Worm (Caenorhabditis elegans) whole organism, L4/young adult: Measurements from ENCODE around the gene cyp-13B1.
A peak's percentile ranks its signal among the peaks of the same experiment; 100 is the strongest.
"Not testable (repeated sequence)": the region's sequence is repeated elsewhere in the genome, so short reads cannot be mapped to it uniquely, and the experiment has no call there.

Experiments used
- W03F9.2 ChIP-seq: fragments of 150-350 bp; optimal IDR thresholded peaks from 2 replicates; lab custom pipeline; 2014; ENCODE audit warnings: missing biosample characterization, missing genetic modification characterization
- dao-5 ChIP-seq: sonication (generic microtip); optimal IDR thresholded peaks from 2 replicates; lab custom pipeline; 2016; ENCODE audit warnings: missing genotype, missing genetic modification characterization, moderate library complexity, missing compliant biosample characterization
- him-1 ChIP-seq: sonication (generic microtip); optimal IDR thresholded peaks from 2 replicates; lab custom pipeline; 2016; ENCODE audit warnings: missing genotype, missing genetic modification reagents, missing genetic modification characterization, missing compliant biosample characterization

The cyp-13B1 gene

DNA sequence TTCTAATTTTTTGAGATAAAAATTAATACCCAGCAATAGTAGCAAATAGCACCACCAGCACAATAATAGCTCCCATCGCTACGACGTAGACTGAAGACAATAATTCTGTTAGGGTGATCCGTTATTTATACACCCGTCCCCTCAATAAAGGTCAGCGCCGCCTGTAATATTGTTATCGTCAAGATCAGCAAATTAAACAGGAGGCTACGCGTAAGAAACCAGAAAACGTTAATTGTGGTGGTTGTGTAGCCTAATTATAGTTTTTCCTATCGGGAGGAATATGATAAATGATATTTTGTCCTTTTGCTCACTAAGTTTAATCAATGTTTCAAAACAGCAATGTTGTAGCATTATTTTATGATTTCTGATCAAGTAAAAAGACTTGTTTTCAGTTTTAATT is at the start of gene cyp-13B1, which contains the start of gene C29F7.1:
Gene cyp-13B1 (minus strand): TSS at position 101 of the 400 bp plus-strand sequence.
Gene C29F7.1 (plus strand): TSS at position 394 of the 400 bp plus-strand sequence.
- TF ChIP-seq dao-5: no peak
- no peak for TF ChIP-seq W03F9.2

- TF ChIP-seq him-1 (no peak), dao-5 (no peak), W03F9.2 (no peak)
These were observed 47.0 kb upstream of the cyp-13B1 start, which contains the start of gene flr-1 for ce11 chrX:13456442-13456841. Gene flr-1 (minus strand): TSS chrX:13456542.

- TF ChIP-seq dao-5 (no peak), him-1 (no peak), W03F9.2 (no peak)
These were observed 42.1 kb upstream of the cyp-13B1 start, which contains the start of gene F02D10.6 for ce11 chrX:13451578-13451977. Gene F02D10.6 (minus strand): TSS chrX:13451678.

- TF ChIP-seq W03F9.2 (peak; percentile 44), him-1 (peak; percentile 69), dao-5 (peak; percentile 68)
These were observed 39.2 kb upstream of the cyp-13B1 start for ce11 chrX:13448665-13449099.

ce11 chrX:13446418-13446817 is 37.0 kb upstream of the cyp-13B1 start, which contains the start of gene set-8:
Gene set-8 (plus strand): TSS chrX:13446718.
- TF ChIP-seq dao-5 (no peak), him-1 (no peak), W03F9.2 (no peak)

- no peak for TF ChIP-seq him-1
These were observed 34.8 kb upstream of the cyp-13B1 start for ce11 chrX:13444267-13444666.

DNA sequence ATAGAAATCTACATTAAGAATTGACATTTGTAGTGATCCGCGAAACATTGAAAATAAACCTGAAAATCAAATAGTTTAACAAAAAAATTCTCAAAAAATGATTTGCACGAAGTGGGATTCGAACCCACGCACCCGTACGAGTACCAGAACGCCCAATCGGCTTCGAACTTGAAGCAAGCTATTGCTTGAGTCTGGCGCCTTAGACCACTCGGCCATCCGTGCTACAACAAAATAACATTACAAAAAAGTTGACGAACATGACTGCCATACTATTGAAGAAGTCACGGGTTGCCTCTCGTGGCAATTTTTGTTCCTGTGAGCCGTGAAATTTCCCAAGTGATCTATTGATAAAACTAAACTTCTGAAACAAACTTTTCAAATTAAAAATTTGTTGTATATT is 33.8 kb upstream of the cyp-13B1 start:
- no peak for TF ChIP-seq dao-5
- TF ChIP-seq W03F9.2: no peak

- TF ChIP-seq dao-5 (no peak), him-1 (peak; percentile 9), W03F9.2 (peak; percentile 49)
These were observed 33.0 kb upstream of the cyp-13B1 start for ce11 chrX:13442446-13442845.

ce11 chrX:13435790-13436472 is 26.5 kb upstream of the cyp-13B1 start, which contains the start of gene jmjd-3.3:
Gene jmjd-3.3 (plus strand): TSS chrX:13436422.
- TF ChIP-seq W03F9.2: no peak

DNA sequence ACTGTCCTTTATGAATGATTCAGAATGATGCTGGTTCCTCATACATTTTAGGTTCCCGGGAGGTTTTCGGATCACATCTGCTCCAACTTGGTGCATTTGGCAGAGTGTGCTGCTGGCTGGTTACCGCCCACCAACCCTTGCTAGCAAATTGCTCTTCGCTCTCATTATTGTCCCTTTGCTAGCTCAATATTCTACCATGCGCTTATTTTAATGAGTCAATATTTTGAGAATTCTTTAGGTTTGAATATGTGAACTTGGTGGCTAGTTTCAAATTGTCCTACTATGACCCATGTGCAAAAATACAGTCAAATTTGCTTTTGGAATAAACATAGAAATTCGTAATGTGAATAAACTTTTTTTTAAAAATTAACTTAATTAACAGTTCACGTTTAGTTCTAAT is 25.7 kb upstream of the cyp-13B1 start:
- TF ChIP-seq dao-5: no peak
- no peak for TF ChIP-seq him-1
- no peak for TF ChIP-seq W03F9.2

DNA sequence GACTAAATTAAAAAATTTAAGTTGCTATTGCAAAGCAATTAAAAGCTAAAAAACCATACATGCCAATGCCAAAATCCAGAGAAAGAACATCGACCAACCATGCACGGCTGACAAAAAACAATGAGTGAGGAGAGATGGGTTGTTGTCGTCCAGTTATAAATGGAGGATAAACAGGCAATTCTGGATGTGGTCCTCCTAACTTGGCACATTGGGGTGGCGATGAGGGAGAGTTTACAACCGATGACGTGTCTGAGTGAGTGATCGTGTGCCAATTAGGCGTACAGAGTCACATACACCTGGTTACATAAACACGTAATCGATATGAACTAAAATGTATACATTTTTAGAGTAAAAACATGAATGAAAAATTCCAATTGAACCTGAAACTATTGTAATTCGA is 21.9 kb upstream of the cyp-13B1 start, which contains the start of gene C29F7.10:
Gene C29F7.10 (minus strand): TSS at position 101 of the 400 bp plus-strand sequence.
- TF ChIP-seq him-1, dao-5, W03F9.2: not testable (repeated sequence)

- not testable (repeated sequence) for TF ChIP-seq W03F9.2, him-1, dao-5
These were observed 19.3 kb upstream of the cyp-13B1 start, which contains the start of gene fkh-4 for ce11 chrX:13428755-13429154. Gene fkh-4 (minus strand): TSS chrX:13428855.

- TF ChIP-seq him-1 (no peak), dao-5 (no peak), W03F9.2 (no peak)
These were observed 13.9 kb upstream of the cyp-13B1 start, which contains the start of gene fkh-3 for ce11 chrX:13423340-13423739. Gene fkh-3 (minus strand): TSS chrX:13423440.

DNA sequence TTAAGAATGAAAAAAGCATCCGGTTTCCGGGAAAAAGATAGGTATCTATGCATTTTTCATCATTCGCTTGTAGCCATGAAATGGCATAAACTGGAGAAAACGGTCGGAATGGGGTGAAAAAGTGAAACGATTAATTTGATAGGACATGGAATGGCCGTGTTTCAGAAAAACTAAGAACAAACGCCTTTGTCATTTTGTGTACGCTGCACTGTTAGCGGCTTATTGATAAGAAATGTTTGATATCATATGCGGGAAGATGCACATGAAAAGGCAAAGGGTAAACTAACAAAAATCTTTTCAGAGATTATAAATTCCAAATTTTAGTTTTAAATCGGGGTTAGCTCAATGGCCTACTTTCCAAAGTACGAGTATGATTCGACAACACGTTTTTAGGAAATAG is 11.6 kb upstream of the cyp-13B1 start:
- TF ChIP-seq W03F9.2 (no peak), dao-5 (no peak), him-1 (no peak)

DNA sequence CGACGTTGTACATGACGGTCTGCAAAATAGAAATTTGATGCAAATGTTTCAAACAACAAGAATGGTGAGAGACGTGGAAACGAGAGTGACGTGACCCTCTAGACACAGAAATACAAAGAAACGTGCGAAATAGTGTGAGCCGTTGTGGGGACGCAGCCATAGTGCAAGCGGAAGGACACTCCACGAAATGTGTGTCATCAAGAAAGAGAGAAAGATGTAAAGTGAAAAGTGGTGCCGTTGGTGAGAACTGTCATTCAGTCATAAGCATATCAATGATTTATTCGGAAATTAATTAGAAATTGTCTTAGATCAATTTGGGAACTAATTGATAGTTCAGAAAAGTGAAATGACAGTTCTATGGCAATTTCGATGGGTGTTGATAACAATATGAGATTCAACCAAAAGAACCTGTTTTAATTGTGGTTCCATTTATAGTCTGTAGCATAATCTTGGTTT is 10.5 kb upstream of the cyp-13B1 start, which contains the start of gene C29F7.3:
Gene C29F7.3 (minus strand): TSS at position 51 of the 456 bp plus-strand sequence.
- no peak for TF ChIP-seq W03F9.2
- no peak for TF ChIP-seq dao-5
- TF ChIP-seq him-1: no peak

- TF ChIP-seq him-1 (no peak), dao-5 (no peak), W03F9.2 (no peak)
These were observed 8.0 kb upstream of the cyp-13B1 start for ce11 chrX:13417479-13417878.
